Fruit fly (Drosophila melanogaster): ENCODE data around the gene CG3213.
A peak's percentile ranks its signal among the peaks of the same experiment; 100 is the strongest.

Gene CG3213

dm6 chr2L:3477057-3477755 lies 42.2 kb downstream of the CG3213 start (continued):
- 0 out of 3 replicates have a peak, but pooled peaks have one; percentile 14 for TF ChIP-seq CG6791 (GFP tag; IDR thresholded peaks at IDR 0.05; ENCODE audit: partially characterized antibody)
- no peak for TF ChIP-seq Camta (GFP tag; optimal IDR thresholded peaks at IDR 0.05)
- TF ChIP-seq ab (GFP tag; optimal IDR thresholded peaks at IDR 0.05), result no peak
- no peak for TF ChIP-seq ssp (GFP tag; IDR thresholded peaks at IDR 0.05)
- TF ChIP-seq HHEX (GFP tag; optimal IDR thresholded peaks at IDR 0.05), result no peak
- no peak for TF ChIP-seq btn (GFP tag; optimal IDR thresholded peaks at IDR 0.05)
- TF ChIP-seq Blimp-1 (GFP tag; optimal IDR thresholded peaks at IDR 0.05), result no peak
- peak; percentile 34; the same call in 1 of the 2 replicates for TF ChIP-seq lmd (GFP tag; IDR thresholded peaks at IDR 0.05)
- no peak for TF ChIP-seq CG2129 (GFP tag; IDR thresholded peaks at IDR 0.05; ENCODE audit: partially characterized antibody)
- no peak for TF ChIP-seq Chrac-16 (GFP tag; optimal IDR thresholded peaks at IDR 0.05)
- TF ChIP-seq CG10147 (GFP tag; optimal IDR thresholded peaks at IDR 0.05), result peak; percentile 32
- no peak for TF ChIP-seq bab2 (GFP tag; optimal IDR thresholded peaks at IDR 0.05)
- no peak for TF ChIP-seq yki (optimal IDR thresholded peaks at IDR 0.05)
- TF ChIP-seq sim (GFP tag; IDR thresholded peaks at IDR 0.05), result no peak
- TF ChIP-seq cg (GFP tag; optimal IDR thresholded peaks at IDR 0.05), result no peak
- no peak for TF ChIP-seq wek (GFP tag; optimal IDR thresholded peaks at IDR 0.05)
- 0 out of 2 replicates have a peak, but pooled peaks have one; percentile 19 for TF ChIP-seq Scr (GFP tag; IDR thresholded peaks at IDR 0.05; ENCODE audit: partially characterized antibody)
- TF ChIP-seq hth (optimal IDR thresholded peaks at IDR 0.05), result no peak
- no peak for TF ChIP-seq CG3726 (GFP tag; IDR thresholded peaks at IDR 0.05)
- peak; percentile 21; the same call in 1 of the 2 replicates for TF ChIP-seq sisA (GFP tag; IDR thresholded peaks at IDR 0.05)
- TF ChIP-seq trem (tag; optimal IDR thresholded peaks at IDR 0.05), result no peak
- TF ChIP-seq tgo (GFP tag; IDR thresholded peaks at IDR 0.05), result no peak
- no peak for TF ChIP-seq NK7.1 (GFP tag; optimal IDR thresholded peaks at IDR 0.05)
- TF ChIP-seq CG10959 (GFP tag; IDR thresholded peaks at IDR 0.05), result no peak
- no peak for TF ChIP-seq CG11398 (GFP tag; optimal IDR thresholded peaks at IDR 0.05)
- no peak for TF ChIP-seq insv (GFP tag; optimal IDR thresholded peaks at IDR 0.05)
- TF ChIP-seq Dip2 (GFP tag; IDR thresholded peaks at IDR 0.05), result no peak
- peak; percentile 19 for TF ChIP-seq CG8944 (GFP tag; optimal IDR thresholded peaks at IDR 0.05)
- TF ChIP-seq bsh (GFP tag; optimal IDR thresholded peaks at IDR 0.05), result peak; percentile 13 to 28
- TF ChIP-seq CG7786 (GFP tag; optimal IDR thresholded peaks at IDR 0.05), result peak; percentile 57
- TF ChIP-seq zen2 (GFP tag; IDR thresholded peaks at IDR 0.05; ENCODE audit: partially characterized antibody), result no peak
- peak; percentile 39 for TF ChIP-seq CG12155 (GFP tag; optimal IDR thresholded peaks at IDR 0.05)
- TF ChIP-seq Poxn (GFP tag; IDR thresholded peaks at IDR 0.05), result no peak
- TF ChIP-seq Ptx1 (GFP tag; IDR thresholded peaks at IDR 0.05), result peak; percentile 45
- TF ChIP-seq pfk (GFP tag; optimal IDR thresholded peaks at IDR 0.05), result no peak
- peak; percentile 15 for TF ChIP-seq CG18599 (GFP tag; optimal IDR thresholded peaks at IDR 0.05)
- TF ChIP-seq Deaf1 (tag; optimal IDR thresholded peaks at IDR 0.05), result no peak
- TF ChIP-seq pum (GFP tag; optimal IDR thresholded peaks at IDR 0.05), result peak; percentile 17
- peak; percentile 49 for TF ChIP-seq ranshi (GFP tag; IDR thresholded peaks at IDR 0.05)
- no peak for TF ChIP-seq CG10565 (GFP tag; optimal IDR thresholded peaks at IDR 0.05)
- no peak for TF ChIP-seq ap (GFP tag; IDR thresholded peaks at IDR 0.05)
- 0 out of 2 replicates have a peak, but pooled peaks have one; percentile 6 for TF ChIP-seq esg (GFP tag; conservative IDR thresholded peaks at IDR 0.05)
- TF ChIP-seq CG3065 (GFP tag; optimal IDR thresholded peaks at IDR 0.05), result no peak
- peak; percentile 53; the same call in 1 of the 4 replicates for TF ChIP-seq chinmo (GFP tag; IDR thresholded peaks at IDR 0.05; ENCODE audit: partially characterized antibody)
- TF ChIP-seq ash1 (GFP tag; optimal IDR thresholded peaks at IDR 0.05), result no peak
- TF ChIP-seq HLH54F (GFP tag; optimal IDR thresholded peaks at IDR 0.05), result peak; percentile 51
- peak; percentile 51 for TF ChIP-seq Meics (GFP tag; optimal IDR thresholded peaks at IDR 0.05)
- no peak for TF ChIP-seq NFAT (GFP tag; IDR thresholded peaks at IDR 0.05)
- TF ChIP-seq CG6175 (GFP tag; IDR thresholded peaks at IDR 0.05), result no peak
- TF ChIP-seq sqz (GFP tag; optimal IDR thresholded peaks at IDR 0.05), result no peak
- TF ChIP-seq CG31224 (GFP tag; IDR thresholded peaks at IDR 0.05), result no peak

Data from whole organism, embryonic.